1 fruit fly cellular context compared by ENCODE assay signal in genomic region chr2L:19362734-19363363, dm6.
TF ChIP-seq lines count a peak whose summit lies in the region.

Gene dnt (minus strand): TSS chr2L:19363227.

TF ChIP-seq in whole organism, embryonic, 481 proteins besides CTCF, POLR2A, EP300 and RAD21 (continued from another document):
- TF ChIP-seq grau (tag; optimal IDR thresholded peaks at IDR 0.05; lab: Kevin White, UChicago) (no peak), nerfin-1 (tag; optimal IDR thresholded peaks at IDR 0.05; lab: Kevin White, UChicago) (peak; percentile 88), HmgD (GFP tag; optimal IDR thresholded peaks at IDR 0.05; lab: Kevin White, UChicago) (no peak), crol (GFP tag; IDR thresholded peaks at IDR 0.05; lab: Robert Waterston, UW) (0 out of 2 replicates have a peak, but pooled peaks have one; percentile 20), CG4730 (GFP tag; IDR thresholded peaks at IDR 0.05; lab: Robert Waterston, UW) (no peak), cad (GFP tag; optimal IDR thresholded peaks at IDR 0.05; lab: Kevin White, UChicago) (peak; percentile 44), Taf1 (GFP tag; IDR thresholded peaks at IDR 0.05; lab: Robert Waterston, UW) (0 out of 2 replicates have a peak, but pooled peaks have one; percentile 11), CG42726 (GFP tag; IDR thresholded peaks at IDR 0.05; lab: Robert Waterston, UW; ENCODE audit: partially characterized antibody) (peak; percentile 42; the same call in 1 of the 2 replicates), CG6654 (GFP tag; optimal IDR thresholded peaks at IDR 0.05; lab: Kevin White, UChicago) (peak; percentile 71), ci (GFP tag; IDR thresholded peaks at IDR 0.05; lab: Robert Waterston, UW) (0 out of 3 replicates have a peak, but pooled peaks have one; percentile 39), CG3847 (GFP tag; IDR thresholded peaks at IDR 0.05; lab: Robert Waterston, UW) (no peak), hkb (optimal IDR thresholded peaks at IDR 0.05; lab: Kevin White, UChicago) (peak; percentile 43), hkb (GFP tag; IDR thresholded peaks at IDR 0.05; lab: Robert Waterston, UW) (no peak), HLH4C (GFP tag; IDR thresholded peaks at IDR 0.05; lab: Robert Waterston, UW; ENCODE audit: partially characterized antibody) (0 out of 3 replicates have a peak, but pooled peaks have one; percentile 38)
